Worm (Caenorhabditis elegans) whole organism, L2 larva: ENCODE measurements around the gene ZC395.11.

ENCODE experiments used
- C34F6.9 ChIP-seq: fragments of 150-350 bp; optimal IDR thresholded peaks from 2 replicates; lab custom pipeline; 2014; ENCODE audit warnings: missing biosample characterization, missing genetic modification characterization
- R02D3.7 ChIP-seq: fragments of 150-350 bp; optimal IDR thresholded peaks from 2 replicates; lab custom pipeline; 2014; ENCODE audit warnings: missing biosample characterization, missing genetic modification characterization
- Y55F3AM.14 ChIP-seq: fragments of 200-800 bp; sonication (Bioruptor generic); optimal IDR thresholded peaks from 2 replicates; lab custom pipeline; 2018; ENCODE audit warnings: mild to moderate bottlenecking, missing genetic modification characterization, missing compliant biosample characterization
- ZK546.5 ChIP-seq: sonication (generic microtip); optimal IDR thresholded peaks from 2 replicates; lab custom pipeline; 2017; ENCODE audit warnings: missing biosample characterization, missing genetic modification characterization
- alr-1 ChIP-seq: fragments of 150-350 bp; optimal IDR thresholded peaks from 2 replicates; lab custom pipeline; 2014; ENCODE audit warnings: missing biosample characterization, missing genetic modification characterization
- aly-2 ChIP-seq: fragments of 150-350 bp; optimal IDR thresholded peaks from 2 replicates; lab custom pipeline; 2014; ENCODE audit warnings: missing biosample characterization, missing genetic modification characterization
- ama-1 ChIP-seq: fragments of 150-350 bp; optimal IDR thresholded peaks from 2 replicates; lab custom pipeline; 2018; ENCODE audit warnings: inconsistent platforms
- blmp-1 ChIP-seq: sonication (generic microtip); optimal IDR thresholded peaks from 2 replicates; lab custom pipeline; 2017; ENCODE audit warnings: missing genetic modification characterization, mild to moderate bottlenecking, missing compliant biosample characterization, antibody characterized with exemption, moderate library complexity; ENCODE audit not compliant: insufficient read depth
- ceh-16 ChIP-seq: fragments of 150-350 bp; optimal IDR thresholded peaks from 2 replicates; lab custom pipeline; 2014; ENCODE audit warnings: missing biosample characterization, missing genetic modification characterization
- ceh-82 ChIP-seq: fragments of 150-350 bp; optimal IDR thresholded peaks from 2 replicates; lab custom pipeline; 2014; ENCODE audit warnings: missing biosample characterization, missing genetic modification characterization
- crh-2 ChIP-seq: sonication (generic microtip); optimal IDR thresholded peaks from 2 replicates; lab custom pipeline; 2017; ENCODE audit warnings: missing biosample characterization, missing genetic modification characterization
- dmd-4 ChIP-seq: sonication (generic microtip); optimal IDR thresholded peaks from 2 replicates; lab custom pipeline; 2017; ENCODE audit warnings: missing biosample characterization, missing genetic modification characterization
- egl-27 ChIP-seq: sonication (generic microtip); optimal IDR thresholded peaks from 3 replicates; lab custom pipeline; 2017; ENCODE audit warnings: missing biosample characterization, missing genetic modification reagents, missing genetic modification characterization
- elt-1 ChIP-seq: fragments of 150-350 bp; optimal IDR thresholded peaks from 2 replicates; lab custom pipeline; 2014; ENCODE audit warnings: missing biosample characterization, missing genetic modification characterization
- elt-3 ChIP-seq: sonication (generic microtip); optimal IDR thresholded peaks from 2 replicates; lab custom pipeline; 2017; ENCODE audit warnings: missing biosample characterization, missing genetic modification characterization
- gmeb-1 ChIP-seq: fragments of 150-350 bp; optimal IDR thresholded peaks from 2 replicates; lab custom pipeline; 2014; ENCODE audit warnings: missing biosample characterization, missing genetic modification characterization
- lin-11 ChIP-seq: fragments of 150-350 bp; sonication (generic microtip); optimal IDR thresholded peaks from 2 replicates; lab custom pipeline; 2014; ENCODE audit warnings: missing biosample characterization, missing genetic modification characterization, inconsistent platforms, mixed read lengths
- lin-13 ChIP-seq: fragments of 150-350 bp; optimal IDR thresholded peaks from 2 replicates; lab custom pipeline; 2014; ENCODE audit warnings: missing biosample characterization, missing genetic modification reagents, missing genetic modification characterization
- lin-39 ChIP-seq: fragments of 150-350 bp; optimal IDR thresholded peaks from 2 replicates; lab custom pipeline; 2014; ENCODE audit warnings: missing biosample characterization, missing genetic modification reagents, missing genetic modification characterization
- lsy-2 ChIP-seq, 2 experiments: fragments of 150-350 bp in 1 of 2; sonication (generic microtip) in 1 of 2; optimal IDR thresholded peaks; 2 replicates each; lab custom pipeline; 2014 to 2017; ENCODE audit warnings: missing biosample characterization in 2 of 2, missing genetic modification characterization in 2 of 2
- mab-5 ChIP-seq: fragments of 150-350 bp; optimal IDR thresholded peaks from 2 replicates; lab custom pipeline; 2014; ENCODE audit warnings: missing biosample characterization, missing genetic modification characterization
- mbf-1 ChIP-seq: sonication (generic microtip); optimal IDR thresholded peaks from 2 replicates; lab custom pipeline; 2017; ENCODE audit warnings: missing biosample characterization, missing genetic modification characterization
- mdl-1 ChIP-seq, 2 experiments: fragments of 150-350 bp in 1 of 2; sonication (generic microtip) in 1 of 2; optimal IDR thresholded peaks; 2 replicates each; lab custom pipeline; 2017; ENCODE audit warnings: missing biosample characterization in 2 of 2, missing genetic modification characterization in 2 of 2
- nhr-10 ChIP-seq: sonication (generic microtip); optimal IDR thresholded peaks from 2 replicates; lab custom pipeline; 2017; ENCODE audit warnings: missing biosample characterization, missing genetic modification characterization
- nhr-11 ChIP-seq: fragments of 150-350 bp; optimal IDR thresholded peaks from 2 replicates; lab custom pipeline; 2014; ENCODE audit warnings: missing biosample characterization, missing genetic modification characterization
- nhr-12 ChIP-seq: fragments of 150-350 bp; optimal IDR thresholded peaks from 2 replicates; lab custom pipeline; 2014; ENCODE audit warnings: missing biosample characterization, missing genetic modification characterization
- nhr-129 ChIP-seq: fragments of 150-350 bp; optimal IDR thresholded peaks from 2 replicates; lab custom pipeline; 2014; ENCODE audit warnings: missing biosample characterization, missing genetic modification characterization
- nhr-21 ChIP-seq: fragments of 150-350 bp; optimal IDR thresholded peaks from 2 replicates; lab custom pipeline; 2014; ENCODE audit warnings: missing biosample characterization, missing genetic modification characterization
- nhr-23 ChIP-seq: fragments of 150-350 bp; optimal IDR thresholded peaks from 2 replicates; lab custom pipeline; 2014; ENCODE audit warnings: missing biosample characterization, missing genetic modification reagents, missing genetic modification characterization
- nhr-237 ChIP-seq: fragments of 150-350 bp; optimal IDR thresholded peaks from 2 replicates; lab custom pipeline; 2014; ENCODE audit warnings: missing biosample characterization, missing genetic modification characterization
- nhr-25 ChIP-seq: fragments of 150-350 bp; sonication (generic microtip); optimal IDR thresholded peaks from 3 replicates; lab custom pipeline; 2014; ENCODE audit warnings: missing biosample characterization, missing genetic modification characterization
- nhr-6 ChIP-seq: fragments of 150-350 bp; optimal IDR thresholded peaks from 2 replicates; lab custom pipeline; 2014; ENCODE audit warnings: missing biosample characterization, missing genetic modification characterization
- nhr-77 ChIP-seq: fragments of 150-350 bp; optimal IDR thresholded peaks from 2 replicates; lab custom pipeline; 2014; ENCODE audit warnings: missing biosample characterization, missing genetic modification characterization
- peb-1 ChIP-seq: fragments of 150-350 bp; optimal IDR thresholded peaks from 2 replicates; lab custom pipeline; 2014; ENCODE audit warnings: missing biosample characterization, missing genetic modification characterization
- sem-4 ChIP-seq: fragments of 150-350 bp; optimal IDR thresholded peaks from 2 replicates; lab custom pipeline; 2014; ENCODE audit warnings: missing biosample characterization, missing genetic modification reagents, missing genetic modification characterization
- skn-1 ChIP-seq: sonication (generic microtip); optimal IDR thresholded peaks from 2 replicates; lab custom pipeline; 2017; ENCODE audit warnings: missing biosample characterization, missing genetic modification characterization
- sma-3 ChIP-seq: sonication (generic microtip); optimal IDR thresholded peaks from 2 replicates; lab custom pipeline; 2016; ENCODE audit warnings: missing genetic modification reagents, missing genetic modification characterization, missing compliant biosample characterization
- sma-9 ChIP-seq, 2 experiments: fragments of 150-350 bp in 1 of 2; sonication (generic microtip) in 1 of 2; optimal IDR thresholded peaks; 2 replicates each; lab custom pipeline; 2014 to 2016; ENCODE audit warnings: missing genetic modification characterization in 2 of 2, mild to moderate bottlenecking in 1 of 2, missing biosample characterization in 1 of 2, missing compliant biosample characterization in 1 of 2, missing genetic modification reagents in 1 of 2, moderate library complexity in 1 of 2
- snpc-4 ChIP-seq: fragments of 150-350 bp; optimal IDR thresholded peaks from 2 replicates; lab custom pipeline; 2014; ENCODE audit warnings: missing biosample characterization, missing genetic modification characterization
- unc-39 ChIP-seq: fragments of 150-350 bp; optimal IDR thresholded peaks from 2 replicates; lab custom pipeline; 2014; ENCODE audit warnings: missing biosample characterization, missing genetic modification characterization
- unc-55 ChIP-seq: fragments of 150-350 bp; sonication (generic microtip); optimal IDR thresholded peaks from 3 replicates; lab custom pipeline; 2014; ENCODE audit warnings: missing biosample characterization, missing genetic modification reagents, missing genetic modification characterization
- unc-62 ChIP-seq: fragments of 150-350 bp; optimal IDR thresholded peaks from 2 replicates; lab custom pipeline; 2014; ENCODE audit warnings: missing biosample characterization, missing genetic modification reagents, missing genetic modification characterization
- zag-1 ChIP-seq: fragments of 150-350 bp; optimal IDR thresholded peaks from 2 replicates; lab custom pipeline; 2014; ENCODE audit warnings: missing biosample characterization, missing genetic modification characterization
- ztf-1 ChIP-seq: fragments of 200-800 bp; sonication (Bioruptor generic); conservative IDR thresholded peaks from 2 replicates; pipeline ENCODE4 v1.3.6; 2022; ENCODE audit warnings: missing genetic modification characterization, missing compliant biosample characterization
- ztf-11 ChIP-seq: sonication (generic microtip); optimal IDR thresholded peaks from 2 replicates; lab custom pipeline; 2017; ENCODE audit warnings: missing biosample characterization, missing genetic modification characterization
- ztf-4 ChIP-seq: fragments of 150-350 bp; optimal IDR thresholded peaks from 2 replicates; lab custom pipeline; 2014; ENCODE audit warnings: missing biosample characterization, missing genetic modification characterization

Gene ZC395.11

ce11 chrIII:5304044-5304443, 17.9 kb upstream of the ZC395.11 start:
- no peak for TF ChIP-seq blmp-1 (tag; lab: Kevin White, UChicago)
- no peak for TF ChIP-seq R02D3.7
- no peak for TF ChIP-seq C34F6.9 (tag; lab: Kevin White, UChicago)
- TF ChIP-seq ama-1 (lab: Kevin White, UChicago), result no peak
- no peak for TF ChIP-seq nhr-11 (tag; lab: Kevin White, UChicago)
- TF ChIP-seq mdl-1 (tag; optimal IDR thresholded peaks at IDR 0.05; lab: Kevin White, UChicago), result no peak
- no peak for TF ChIP-seq mab-5
- TF ChIP-seq lin-11 (tag; lab: Kevin White, UChicago), result no peak
- no peak for TF ChIP-seq peb-1
- no peak for TF ChIP-seq unc-39 (tag; lab: Kevin White, UChicago)
- TF ChIP-seq sem-4 (tag; lab: Kevin White, UChicago), result no peak
- TF ChIP-seq Y55F3AM.14 (GFP tag; lab: Kevin White, UChicago), result no peak
- TF ChIP-seq nhr-237, result no peak
- TF ChIP-seq elt-1 (tag; lab: Kevin White, UChicago), result no peak
- TF ChIP-seq egl-27 (tag; lab: Kevin White, UChicago), result no peak
- TF ChIP-seq ztf-1 (GFP tag; lab: Robert Waterston, UW), result no peak
- TF ChIP-seq nhr-77 (tag; lab: Kevin White, UChicago), result no peak

DNA sequence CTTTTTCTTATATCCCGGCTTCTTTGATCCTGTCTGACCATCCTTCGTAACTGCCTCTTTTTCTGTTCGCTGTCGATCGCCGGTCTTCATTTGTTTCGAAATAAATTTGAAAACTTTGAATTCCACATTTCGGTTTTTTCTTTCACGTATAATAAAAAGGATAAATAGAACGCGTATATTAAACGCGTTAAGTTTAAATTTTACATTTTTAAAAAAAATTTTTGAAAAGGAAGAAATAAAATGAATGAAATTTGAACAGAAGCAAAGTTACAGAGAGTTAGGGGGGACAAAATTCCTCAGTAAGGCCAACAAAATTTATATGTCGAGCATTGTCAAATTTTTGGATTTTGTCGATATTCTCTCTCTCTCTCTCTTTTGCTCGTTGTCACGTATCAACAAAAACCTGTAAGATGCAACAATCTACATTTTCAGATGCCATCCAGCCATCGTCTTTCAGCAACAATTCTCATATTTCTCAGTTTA, 15.7 kb upstream of the ZC395.11 start, which contains the start of the genes T15B12.2 and F52C9.5:
Gene T15B12.2, minus strand, starts transcription at position 101 of the 483 bp plus-strand sequence.
Gene F52C9.5, plus strand, starts transcription at position 433 of the 483 bp plus-strand sequence.
- TF ChIP-seq mab-5, result no peak
- no peak for TF ChIP-seq skn-1 (tag; lab: Kevin White, UChicago)
- no peak for TF ChIP-seq elt-3 (tag; lab: Kevin White, UChicago)
- TF ChIP-seq nhr-129 (tag; lab: Kevin White, UChicago), result no peak
- TF ChIP-seq nhr-6 (tag; lab: Kevin White, UChicago), result no peak
- TF ChIP-seq mdl-1 (tag; optimal IDR thresholded peaks at IDR 0.05; lab: Kevin White, UChicago), result no peak
- TF ChIP-seq nhr-21 (tag; lab: Kevin White, UChicago), result no peak
- TF ChIP-seq sma-3 (GFP tag; lab: Kevin White, UChicago), result no peak
- TF ChIP-seq lin-11 (tag; lab: Kevin White, UChicago), result no peak

DNA sequence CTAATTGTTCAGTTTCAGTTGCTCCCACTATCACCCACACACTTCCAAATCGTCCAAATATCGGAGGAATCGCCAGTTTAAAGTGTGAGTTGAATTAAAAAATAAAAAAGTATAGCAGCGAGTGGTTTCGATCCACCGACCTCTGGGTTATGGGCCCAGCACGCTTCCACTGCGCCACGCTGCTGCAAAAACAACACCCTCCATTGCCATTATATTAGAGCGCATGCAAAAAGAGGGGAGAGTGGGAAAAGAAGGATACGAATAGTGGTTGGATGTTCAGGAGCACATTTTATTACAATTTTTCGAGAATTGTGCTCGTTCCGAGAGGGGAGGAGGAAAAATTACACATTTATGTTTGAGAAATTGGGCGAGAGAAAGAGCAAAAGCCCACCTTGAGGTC, 8.8 kb upstream of the ZC395.11 start:
- TF ChIP-seq ztf-4 (tag; lab: Kevin White, UChicago) (peak; percentile 56), skn-1 (tag; lab: Kevin White, UChicago) (no peak), ama-1 (lab: Kevin White, UChicago) (no peak), nhr-129 (tag; lab: Kevin White, UChicago) (peak; percentile 78), Y55F3AM.14 (GFP tag; lab: Kevin White, UChicago) (peak; percentile 67), dmd-4 (tag; lab: Kevin White, UChicago) (no peak), nhr-12 (tag; lab: Kevin White, UChicago) (no peak), elt-3 (tag; lab: Kevin White, UChicago) (no peak), unc-39 (tag; lab: Kevin White, UChicago) (no peak), snpc-4 (no peak), nhr-10 (tag; lab: Kevin White, UChicago) (no peak), lin-39 (tag; lab: Kevin White, UChicago) (no peak), nhr-6 (tag; lab: Kevin White, UChicago) (peak; percentile 9), crh-2 (tag; lab: Kevin White, UChicago) (peak; percentile 28), aly-2 (tag; lab: Kevin White, UChicago) (no peak), nhr-77 (tag; lab: Kevin White, UChicago) (no peak), unc-62 (GFP tag; lab: Kevin White, UChicago) (no peak), mbf-1 (tag; lab: Kevin White, UChicago) (no peak), sma-9 (GFP tag; optimal IDR thresholded peaks at IDR 0.05; lab: Kevin White, UChicago) (peak; percentile 74), sma-9 (tag; optimal IDR thresholded peaks at IDR 0.05; lab: Kevin White, UChicago) (no peak), ztf-1 (GFP tag; lab: Robert Waterston, UW) (no peak), C34F6.9 (tag; lab: Kevin White, UChicago) (peak; percentile 58), sma-3 (GFP tag; lab: Kevin White, UChicago) (peak; percentile 55), ceh-82 (tag; lab: Kevin White, UChicago) (no peak), lin-13 (GFP tag; lab: Kevin White, UChicago) (peak; percentile 56), ztf-11 (tag; lab: Kevin White, UChicago) (no peak), nhr-11 (tag; lab: Kevin White, UChicago) (no peak), mdl-1 (tag; optimal IDR thresholded peaks at IDR 0.05; lab: Kevin White, UChicago) (no peak), elt-1 (tag; lab: Kevin White, UChicago) (no peak), egl-27 (tag; lab: Kevin White, UChicago) (no peak), nhr-237 (no peak), alr-1 (tag; lab: Kevin White, UChicago) (no peak), ceh-16 (tag; lab: Kevin White, UChicago) (no peak), ZK546.5 (tag; lab: Kevin White, UChicago) (no peak), unc-55 (GFP tag; lab: Kevin White, UChicago) (peak; percentile 50), lsy-2 (tag; optimal IDR thresholded peaks at IDR 0.05; lab: Kevin White, UChicago) (peak; percentile 44 to 54), sem-4 (tag; lab: Kevin White, UChicago) (peak; percentile 34), gmeb-1 (peak; percentile 36), zag-1 (tag; lab: Kevin White, UChicago) (no peak), nhr-25 (no peak), peb-1 (no peak), mab-5 (peak; percentile 33), nhr-21 (tag; lab: Kevin White, UChicago) (peak; percentile 28), nhr-23 (tag; lab: Kevin White, UChicago) (no peak)
